Fruit fly (Drosophila melanogaster) whole organism, embryonic: Measurements from ENCODE around the gene CG33298.

Experiments
- BEAF-32 ChIP-seq: fragments of 200-800 bp; sonication (Bioruptor generic); optimal IDR thresholded peaks from 3 replicates; lab custom pipeline; 2017; ENCODE audit warnings: missing biosample characterization, missing genetic modification characterization, mild to moderate bottlenecking, moderate library complexity, missing genetic modification reagents
- CG1024 ChIP-seq: fragments of 200-800 bp; sonication (Bioruptor generic); IDR thresholded peaks from 2 replicates; pipeline ENCODE4 v1.3.6; 2022; ENCODE audit warnings: missing biosample characterization, missing genetic modification characterization
- CG10462 ChIP-seq: fragments of 200-800 bp; sonication (Bioruptor generic); optimal IDR thresholded peaks from 2 replicates; lab custom pipeline; 2016; ENCODE audit warnings: missing biosample characterization, missing genetic modification characterization
- CG10959 ChIP-seq: fragments of 200-800 bp; sonication (Bioruptor generic); IDR thresholded peaks from 2 replicates; pipeline ENCODE4 v1.3.6; 2022; ENCODE audit warnings: missing biosample characterization, missing genetic modification characterization
- CG11085 ChIP-seq: fragments of 200-800 bp; sonication (Bioruptor generic); IDR thresholded peaks from 2 replicates; pipeline ENCODE4 v1.3.6; 2022; ENCODE audit warnings: missing biosample characterization, missing genetic modification characterization
- CG12236 ChIP-seq: fragments of 200-800 bp; sonication (Bioruptor generic); optimal IDR thresholded peaks from 2 replicates; lab custom pipeline; 2016; ENCODE audit warnings: missing biosample characterization, missing genetic modification characterization
- CG12659 ChIP-seq: fragments of 200-800 bp; sonication (Bioruptor generic); optimal IDR thresholded peaks from 3 replicates; lab custom pipeline; 2017; ENCODE audit warnings: mild to moderate bottlenecking, missing biosample characterization, missing genetic modification reagents, missing genetic modification characterization
- CG13287 ChIP-seq: fragments of 200-800 bp; sonication (Bioruptor generic); IDR thresholded peaks from 2 replicates; pipeline ENCODE4 v1.3.6; 2022; ENCODE audit warnings: missing biosample characterization, missing genetic modification characterization; ENCODE audit not compliant: partially characterized antibody
- CG14667 ChIP-seq: fragments of 200-800 bp; sonication (Bioruptor generic); IDR thresholded peaks from 2 replicates; pipeline ENCODE4 v1.3.6; 2022; ENCODE audit warnings: missing biosample characterization, missing genetic modification characterization
- CG1603 ChIP-seq: fragments of 200-800 bp; sonication (Bioruptor generic); optimal IDR thresholded peaks from 2 replicates; lab custom pipeline; 2019; ENCODE audit warnings: missing biosample characterization, mild to moderate bottlenecking, missing genetic modification characterization, moderate library complexity
- CG16815 ChIP-seq: fragments of 200-800 bp; sonication (Bioruptor generic); optimal IDR thresholded peaks from 3 replicates; lab custom pipeline; 2017; ENCODE audit warnings: missing biosample characterization, mild to moderate bottlenecking, missing genetic modification characterization
- CG2202 ChIP-seq: fragments of 200-800 bp; sonication (Bioruptor generic); optimal IDR thresholded peaks from 2 replicates; lab custom pipeline; 2018; ENCODE audit warnings: missing biosample characterization, mild to moderate bottlenecking, missing genetic modification characterization
- CG31365 ChIP-seq: fragments of 200-800 bp; sonication (Bioruptor generic); optimal IDR thresholded peaks from 2 replicates; lab custom pipeline; 2018; ENCODE audit warnings: missing biosample characterization, mild to moderate bottlenecking, missing genetic modification characterization
- CG31441 ChIP-seq: fragments of 200-800 bp; sonication (Bioruptor generic); IDR thresholded peaks from 2 replicates; pipeline ENCODE4 v1.3.6; 2022; ENCODE audit warnings: missing biosample characterization, missing genetic modification characterization
- CG32532 ChIP-seq: fragments of 200-800 bp; sonication (Bioruptor generic); IDR thresholded peaks from 2 replicates; pipeline ENCODE4 v1.3.6; 2022; ENCODE audit warnings: missing biosample characterization, missing genetic modification characterization
- CG3726 ChIP-seq: fragments of 200-800 bp; sonication (Bioruptor generic); IDR thresholded peaks from 3 replicates; pipeline ENCODE4, ENCODE4 v1.3.6; 2022; ENCODE audit warnings: missing biosample characterization, missing genetic modification characterization
- CG4360 ChIP-seq: fragments of 200-800 bp; sonication (Bioruptor generic); IDR thresholded peaks from 2 replicates; pipeline ENCODE4 v1.3.6; 2022; ENCODE audit warnings: missing biosample characterization, missing genetic modification characterization
- CG6254 ChIP-seq: fragments of 200-800 bp; sonication (Bioruptor generic); optimal IDR thresholded peaks from 3 replicates; lab custom pipeline; 2017; ENCODE audit warnings: mild to moderate bottlenecking, missing biosample characterization, missing genetic modification reagents, missing genetic modification characterization
- CG6854 ChIP-seq: fragments of 200-800 bp; sonication (Bioruptor generic); optimal IDR thresholded peaks from 3 replicates; lab custom pipeline; 2017; ENCODE audit warnings: missing biosample characterization, mild to moderate bottlenecking, missing genetic modification characterization
- CG8924 ChIP-seq: fragments of 200-800 bp; optimal IDR thresholded peaks from 3 replicates; lab custom pipeline; 2019; ENCODE audit warnings: missing biosample characterization, mild to moderate bottlenecking, missing genetic modification characterization, moderate library complexity
- CTCF ChIP-seq: fragments of 200-800 bp; sonication (Bioruptor generic); optimal IDR thresholded peaks from 2 replicates; lab custom pipeline; 2017; ENCODE audit warnings: missing biosample characterization, mild to moderate bottlenecking, missing genetic modification characterization, moderate library complexity
- E2f1 ChIP-seq: fragments of 200-800 bp; sonication (Bioruptor generic); IDR thresholded peaks from 2 replicates; pipeline ENCODE4 v1.3.6; 2022; ENCODE audit warnings: missing biosample characterization, missing genetic modification characterization
- E2f2 ChIP-seq: fragments of 200-800 bp; sonication (Bioruptor generic); IDR thresholded peaks from 2 replicates; pipeline ENCODE4 v1.3.6; 2022; ENCODE audit warnings: missing biosample characterization, missing genetic modification characterization
- Elba2 ChIP-seq: fragments of 200-800 bp; sonication (Bioruptor generic); optimal IDR thresholded peaks from 3 replicates; lab custom pipeline; 2016; ENCODE audit warnings: missing biosample characterization, missing genetic modification characterization
- Hr39 ChIP-seq: fragments of >200 bp; optimal IDR thresholded peaks from 2 replicates; lab custom pipeline; 2017
- MBD-R2 ChIP-seq: fragments of 200-800 bp; sonication (Bioruptor generic); IDR thresholded peaks from 2 replicates; pipeline ENCODE4 v1.3.6; 2022; ENCODE audit warnings: missing biosample characterization, missing genetic modification characterization
- Sox102F ChIP-seq: fragments of 200-800 bp; sonication (Bioruptor generic); optimal IDR thresholded peaks from 2 replicates; lab custom pipeline; 2018; ENCODE audit warnings: missing biosample characterization, mild to moderate bottlenecking, missing genetic modification characterization, moderate library complexity
- Sry-β ChIP-seq: fragments of 200-800 bp; sonication (Bioruptor generic); optimal IDR thresholded peaks from 2 replicates; lab custom pipeline; 2018; ENCODE audit warnings: missing biosample characterization, mild to moderate bottlenecking, missing genetic modification characterization, moderate library complexity
- Taf1 ChIP-seq: fragments of 200-800 bp; sonication (Bioruptor generic); IDR thresholded peaks from 2 replicates; pipeline ENCODE4 v1.3.6; 2022; ENCODE audit warnings: missing biosample characterization, missing genetic modification characterization
- YL-1 ChIP-seq: fragments of 200-800 bp; sonication (Bioruptor generic); optimal IDR thresholded peaks from 3 replicates; lab custom pipeline; 2017; ENCODE audit warnings: missing biosample characterization, mild to moderate bottlenecking, missing genetic modification characterization
- ac ChIP-seq: fragments of 200-800 bp; sonication (Bioruptor generic); optimal IDR thresholded peaks from 3 replicates; lab custom pipeline; 2017; ENCODE audit warnings: missing biosample characterization, mild to moderate bottlenecking, missing genetic modification characterization
- ara ChIP-seq: fragments of 200-800 bp; sonication (Bioruptor generic); IDR thresholded peaks from 2 replicates; pipeline ENCODE4 v1.3.6; 2022; ENCODE audit warnings: missing biosample characterization, missing genetic modification characterization
- bowl ChIP-seq: fragments of 200-800 bp; sonication (Bioruptor generic); IDR thresholded peaks from 2 replicates; pipeline ENCODE4 v1.3.6; 2022; ENCODE audit warnings: missing biosample characterization, missing genetic modification characterization
- cas ChIP-seq: fragments of 200-800 bp; sonication (Bioruptor generic); IDR thresholded peaks from 2 replicates; pipeline ENCODE4 v1.3.6; 2022; ENCODE audit warnings: missing biosample characterization, missing genetic modification characterization
- dati ChIP-seq: fragments of 200-800 bp; sonication (Bioruptor generic); IDR thresholded peaks from 2 replicates; pipeline ENCODE4 v1.3.6; 2022; ENCODE audit warnings: missing biosample characterization, missing genetic modification characterization
- eve ChIP-seq, 2 experiments: fragments of >200 bp; optimal IDR thresholded peaks; 2 replicates each; lab custom pipeline; 2017; ENCODE audit warnings: missing biosample characterization in 2 of 2, missing genetic modification characterization in 2 of 2
- oc ChIP-seq: fragments of 200-800 bp; sonication (Bioruptor generic); optimal IDR thresholded peaks from 2 replicates; lab custom pipeline; 2018; ENCODE audit warnings: missing biosample characterization, mild to moderate bottlenecking, missing genetic modification characterization, moderate library complexity
- onecut ChIP-seq: fragments of 200-800 bp; sonication (Bioruptor generic); IDR thresholded peaks from 2 replicates; pipeline ENCODE4 v1.3.6; 2022; ENCODE audit warnings: missing biosample characterization, missing genetic modification characterization
- pum ChIP-seq: fragments of 200-800 bp; sonication (Bioruptor generic); optimal IDR thresholded peaks from 2 replicates; lab custom pipeline; 2016; ENCODE audit warnings: missing biosample characterization, missing genetic modification characterization
- ro ChIP-seq: fragments of 200-800 bp; sonication (Bioruptor generic); IDR thresholded peaks from 2 replicates; pipeline ENCODE4 v1.3.6; 2022; ENCODE audit warnings: missing biosample characterization, missing genetic modification characterization
- sisA ChIP-seq: fragments of 200-800 bp; sonication (Bioruptor generic); IDR thresholded peaks from 2 replicates; pipeline ENCODE4 v1.3.6; 2022; ENCODE audit warnings: missing biosample characterization, missing genetic modification characterization
- sr ChIP-seq: fragments of 200-800 bp; sonication (Bioruptor generic); IDR thresholded peaks from 3 replicates; pipeline ENCODE4 v1.3.6; 2022; ENCODE audit warnings: missing biosample characterization, missing genetic modification characterization
- tll ChIP-seq, 2 experiments: fragments of 200-800 bp in 1 of 2; fragments of >200 bp in 1 of 2; sonication (Bioruptor generic) in 1 of 2; optimal IDR thresholded peaks; 2 replicates each; lab custom pipeline; 2017 to 2019; ENCODE audit warnings: missing biosample characterization in 2 of 2, missing genetic modification characterization in 2 of 2, mild to moderate bottlenecking in 1 of 2, moderate library complexity in 1 of 2
- tna ChIP-seq: fragments of 200-800 bp; sonication (Bioruptor generic); IDR thresholded peaks from 2 replicates; pipeline ENCODE4 v1.3.6; 2022; ENCODE audit warnings: missing biosample characterization, missing genetic modification characterization; ENCODE audit not compliant: partially characterized antibody

Gene CG33298

dm6 chr2L:9568360-9569088, 73.2 kb downstream of the CG33298 start, which contains the start of gene brwl (continued):
- TF ChIP-seq dati (GFP tag; lab: Robert Waterston, UW) (peak; percentile 86), CG14667 (GFP tag; lab: Robert Waterston, UW) (peak; percentile 98), CG10959 (GFP tag; lab: Robert Waterston, UW) (peak; percentile 98), onecut (GFP tag; lab: Robert Waterston, UW) (peak; percentile 94), CG31441 (peak; percentile 99), pum (GFP tag; lab: Kevin White, UChicago) (peak; percentile 98)

- TF ChIP-seq oc (tag; lab: Kevin White, UChicago) (no peak), CG4360 (GFP tag; lab: Robert Waterston, UW) (peak; percentile 92)
These were observed 73.9 kb downstream of the CG33298 start for dm6 chr2L:9569131-9569530.

dm6 chr2L:9569588-9570434, 74.5 kb downstream of the CG33298 start:
- TF ChIP-seq CG8924 (tag; lab: Kevin White, UChicago) (peak; percentile 98), CG6854 (peak; percentile 96), CG31365 (tag; lab: Kevin White, UChicago) (peak; percentile 68), MBD-R2 (peak; percentile 67), CG6254 (peak; percentile 93), E2f1 (GFP tag; lab: Robert Waterston, UW) (peak; percentile 89), CG32532 (GFP tag; lab: Robert Waterston, UW) (peak; percentile 94), Taf1 (GFP tag; lab: Robert Waterston, UW) (peak; percentile 82), Sox102F (GFP tag; lab: Kevin White, UChicago) (peak; percentile 96), E2f2 (GFP tag; lab: Robert Waterston, UW) (peak; percentile 76), CG12659 (GFP tag; lab: Kevin White, UChicago) (peak; percentile 98), CG13287 (peak; percentile 43; the same call in 1 of the 2 replicates), CG12236 (peak; percentile 37), sr (peak; percentile 18; the same call in 1 of the 3 replicates), tll (GFP tag; optimal IDR thresholded peaks at IDR 0.05; lab: Kevin White, UChicago) (peak in 1 of 2 experiments; percentile 76), cas (peak; percentile 88), bowl (GFP tag; lab: Robert Waterston, UW) (peak; percentile 56; the same call in 1 of the 2 replicates), Elba2 (GFP tag; lab: Kevin White, UChicago) (peak; percentile 80), CTCF (peak; percentile 65), YL-1 (peak; percentile 83), Hr39 (no peak), BEAF-32 (peak; percentile 19), CG1603 (tag; lab: Kevin White, UChicago) (peak; percentile 34), CG3726 (GFP tag; lab: Robert Waterston, UW) (peak; percentile 87), Sry-β (GFP tag; lab: Kevin White, UChicago) (peak; percentile 48), CG31441 (peak; percentile 99), ro (peak; percentile 72; the same call in 1 of the 2 replicates), tna (0 out of 2 replicates have a peak, but pooled peaks have one; percentile 22), CG2202 (tag; lab: Kevin White, UChicago) (peak; percentile 87), CG10462 (GFP tag; lab: Kevin White, UChicago) (peak; percentile 94), CG1024 (peak; percentile 77), CG11085 (GFP tag; lab: Robert Waterston, UW) (peak; percentile 78), eve (GFP tag; optimal IDR thresholded peaks at IDR 0.05; lab: Kevin White, UChicago) (peak in 1 of 2 experiments; percentile 24), ara (peak; percentile 81), sisA (GFP tag; lab: Robert Waterston, UW) (peak; percentile 83), ac (GFP tag; lab: Kevin White, UChicago) (peak; percentile 87), CG16815 (GFP tag; lab: Kevin White, UChicago) (peak; percentile 95)
